Worm (Caenorhabditis elegans) whole organism, early embryonic: ENCODE results near the gene R04F11.3.

Experiments used
- B0310.2 ChIP-seq: sonication (generic microtip); optimal IDR thresholded peaks from 2 replicates; lab custom pipeline; 2016; ENCODE audit warnings: mild to moderate bottlenecking, missing genetic modification characterization, missing compliant biosample characterization
- F13C5.2 ChIP-seq: sonication (generic microtip); optimal IDR thresholded peaks from 2 replicates; lab custom pipeline; 2017; ENCODE audit warnings: mild to moderate bottlenecking, missing genetic modification characterization, inconsistent platforms, missing compliant biosample characterization
- aly-1 ChIP-seq: sonication (generic microtip); optimal IDR thresholded peaks from 2 replicates; lab custom pipeline; 2016; ENCODE audit warnings: missing genetic modification characterization, missing compliant biosample characterization
- ama-1 ChIP-seq: fragments of 150-350 bp; optimal IDR thresholded peaks from 2 replicates; lab custom pipeline; 2014
- ceh-13 ChIP-seq: fragments of 200-800 bp; sonication (Bioruptor generic); optimal IDR thresholded peaks from 2 replicates; lab custom pipeline; 2018; ENCODE audit warnings: mild to moderate bottlenecking, missing genetic modification characterization, missing compliant biosample characterization
- scrt-1 ChIP-seq: fragments of 200-800 bp; sonication (Bioruptor generic); IDR thresholded peaks from 2 replicates; pipeline ENCODE4 v1.3.6; 2022; ENCODE audit warnings: missing genetic modification characterization, missing compliant biosample characterization
- tbx-11 ChIP-seq: fragments of 200-800 bp; sonication (Bioruptor generic); IDR thresholded peaks from 2 replicates; pipeline ENCODE4 v1.3.6; 2022; ENCODE audit warnings: missing genetic modification characterization, missing compliant biosample characterization

DNA sequence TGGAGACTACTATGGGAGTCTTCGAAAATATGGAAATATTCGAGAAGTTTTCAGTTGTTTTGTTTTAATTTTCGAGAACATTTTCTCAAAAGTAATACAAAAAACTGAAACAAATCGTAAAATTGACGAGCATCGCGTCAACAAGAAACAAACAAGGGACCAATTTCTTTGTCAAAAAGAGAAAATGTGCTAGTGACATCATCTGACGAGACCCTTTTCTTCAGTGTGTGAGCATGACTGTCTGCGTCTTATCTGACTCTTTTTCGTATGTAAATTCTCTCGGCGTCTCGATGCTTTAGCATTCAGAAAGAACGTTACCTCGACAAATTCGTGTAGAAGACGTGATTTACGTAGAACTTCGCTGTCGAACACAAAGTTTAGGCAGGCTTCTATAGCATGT is 29.3 kb downstream of the R04F11.3 start:
- no peak for TF ChIP-seq ceh-13
- no peak for TF ChIP-seq ama-1
- no peak for TF ChIP-seq tbx-11 (GFP tag; lab: Robert Waterston, UW)
- no peak for TF ChIP-seq aly-1 (tag; lab: Kevin White, UChicago)
- TF ChIP-seq F13C5.2 = no peak
- TF ChIP-seq scrt-1 (GFP tag; lab: Robert Waterston, UW) = no peak
- no peak for TF ChIP-seq B0310.2 (tag; lab: Kevin White, UChicago)
